Fruit fly (Drosophila melanogaster): ENCODE data around the gene Lim3.

DNA sequence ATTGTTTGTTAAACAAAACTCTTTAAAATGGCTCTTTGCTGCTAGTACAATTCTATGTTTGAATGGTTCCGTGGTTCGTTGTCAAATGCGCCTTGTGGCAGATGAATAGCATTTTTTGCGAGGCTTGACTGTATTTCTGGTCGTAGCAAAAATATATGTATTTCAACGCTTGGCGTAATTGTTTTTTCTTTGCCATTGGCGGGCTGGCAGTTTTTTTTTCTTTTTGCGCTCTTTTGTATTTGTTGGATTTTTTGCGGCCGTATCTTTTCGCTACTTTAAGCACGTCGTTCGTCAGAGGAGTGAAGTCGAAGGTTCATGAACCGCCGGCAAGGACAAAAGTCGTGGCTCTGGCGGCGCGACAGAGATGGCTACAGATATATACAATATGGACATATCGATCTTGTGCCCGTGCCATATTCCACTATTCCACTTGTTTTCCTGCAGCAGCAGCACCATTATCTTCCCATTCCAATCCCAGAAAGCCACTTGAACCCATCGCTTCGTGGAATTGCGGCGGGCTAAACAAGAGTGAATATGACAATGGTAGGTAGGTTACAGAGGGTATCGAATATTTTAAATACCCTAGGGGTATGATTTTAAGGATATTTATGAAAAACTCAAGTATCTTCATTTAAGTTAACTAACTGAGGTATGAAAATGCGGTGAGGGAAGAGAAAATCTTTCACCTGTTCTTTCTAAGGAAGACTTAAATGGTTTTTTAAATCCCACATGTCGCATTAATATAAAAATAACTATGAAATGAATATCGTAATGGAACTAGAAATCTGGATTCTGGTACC, 47.9 kb upstream of the Lim3 start:
- no peak for TF ChIP-seq CG7101 (tag; optimal IDR thresholded peaks at IDR 0.05)
- no peak for TF ChIP-seq pad (GFP tag; optimal IDR thresholded peaks at IDR 0.05)
- no peak for TF ChIP-seq Mnt (GFP tag; optimal IDR thresholded peaks at IDR 0.05)
- TF ChIP-seq CG12768 (GFP tag; optimal IDR thresholded peaks at IDR 0.05) = no peak
- no peak for TF ChIP-seq CG11617 (GFP tag; optimal IDR thresholded peaks at IDR 0.05)
- TF ChIP-seq CG5204 (GFP tag; optimal IDR thresholded peaks at IDR 0.05) = no peak
- no peak for TF ChIP-seq CG7045 (GFP tag; optimal IDR thresholded peaks at IDR 0.05)
- TF ChIP-seq kay (GFP tag; ENCODE audit: borderline replicate concordance) = peak; percentile 48
